Worm (Caenorhabditis elegans): ENCODE data around the gene gei-8.
A peak's percentile ranks its signal among the peaks of the same experiment; 100 is the strongest.

Gene gei-8

DNA sequence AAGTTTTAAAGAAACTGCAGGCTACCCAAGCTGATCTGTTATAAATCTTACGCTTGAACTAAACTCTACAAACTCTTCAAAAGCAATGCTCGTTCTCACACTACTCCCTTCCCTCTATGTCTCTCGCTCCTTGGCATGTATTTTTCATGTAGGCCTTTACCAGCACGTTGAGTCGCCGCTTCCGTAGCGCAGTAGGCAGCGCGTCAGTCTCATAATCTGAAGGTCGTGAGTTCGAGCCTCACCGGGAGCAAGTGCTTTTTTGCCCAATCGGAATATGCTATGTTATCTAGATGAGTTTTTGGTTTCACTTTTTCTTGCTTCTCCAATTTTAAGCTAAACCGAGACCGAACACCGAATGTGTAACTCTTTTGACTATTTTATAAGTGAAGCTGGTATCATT is 14.6 kb downstream of the gei-8 start (continued):
- TF ChIP-seq hlh-13 (GFP tag; optimal IDR thresholded peaks at IDR 0.05), result peak; percentile 69
- TF ChIP-seq gmeb-2 (tag; optimal IDR thresholded peaks at IDR 0.05), result peak; percentile 53
- peak; percentile 54 for TF ChIP-seq ceh-48 (tag; optimal IDR thresholded peaks at IDR 0.05)
- no peak for TF ChIP-seq rnt-1 (tag; optimal IDR thresholded peaks at IDR 0.05)
- peak; percentile 67 for TF ChIP-seq sox-4 (tag; optimal IDR thresholded peaks at IDR 0.05)
- peak; percentile 71 for TF ChIP-seq lin-11 (tag; optimal IDR thresholded peaks at IDR 0.05)
- no peak for TF ChIP-seq elt-4 (tag; optimal IDR thresholded peaks at IDR 0.05)
- peak; percentile 53 for TF ChIP-seq F13H6.1 (tag; optimal IDR thresholded peaks at IDR 0.05)
- TF ChIP-seq sox-2 (GFP tag; IDR thresholded peaks at IDR 0.05), result peak; percentile 67
- TF ChIP-seq unc-42 (tag; optimal IDR thresholded peaks at IDR 0.05), result peak; percentile 53
- TF ChIP-seq che-1 (tag; optimal IDR thresholded peaks at IDR 0.05), result peak; percentile 75
- TF ChIP-seq ceh-19 (GFP tag; optimal IDR thresholded peaks at IDR 0.05), result peak; percentile 71
- TF ChIP-seq ceh-45 (GFP tag; IDR thresholded peaks at IDR 0.05), result peak; percentile 86
- TF ChIP-seq hlh-15 (tag; optimal IDR thresholded peaks at IDR 0.05), result peak; percentile 1
- TF ChIP-seq zip-5 (tag; optimal IDR thresholded peaks at IDR 0.05), result peak; percentile 36
- peak; percentile 35 for TF ChIP-seq ceh-24 (tag; optimal IDR thresholded peaks at IDR 0.05)
- TF ChIP-seq ceh-31 (tag; optimal IDR thresholded peaks at IDR 0.05), result peak; percentile 33

DNA sequence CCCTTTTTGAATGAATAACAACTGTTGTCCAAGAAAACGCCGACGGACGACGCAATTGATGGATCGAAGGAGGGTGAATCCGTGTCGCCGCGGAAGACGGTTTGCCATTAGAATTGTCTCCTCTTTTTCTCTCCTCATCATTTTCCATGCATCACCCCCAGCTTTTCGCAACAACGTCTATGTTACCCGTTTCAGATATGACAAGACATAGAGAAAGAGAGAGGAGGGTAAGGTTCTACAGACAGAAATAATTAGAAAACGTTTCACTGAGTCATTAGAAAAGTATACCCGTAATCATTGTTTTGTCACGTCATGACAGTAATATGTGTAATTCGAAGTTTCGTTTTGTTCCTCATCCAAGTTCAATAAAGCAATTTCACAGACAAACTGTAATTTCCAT is 15.3 kb downstream of the gei-8 start:
- no peak for TF ChIP-seq F13H6.1 (tag; optimal IDR thresholded peaks at IDR 0.05)
- TF ChIP-seq ceh-2 (tag; optimal IDR thresholded peaks at IDR 0.05), result no peak
- TF ChIP-seq ceh-22 (tag; optimal IDR thresholded peaks at IDR 0.05), result no peak
- TF ChIP-seq pha-2 (tag; optimal IDR thresholded peaks at IDR 0.05), result no peak
- TF ChIP-seq ama-1 (optimal IDR thresholded peaks at IDR 0.05), result no peak

DNA sequence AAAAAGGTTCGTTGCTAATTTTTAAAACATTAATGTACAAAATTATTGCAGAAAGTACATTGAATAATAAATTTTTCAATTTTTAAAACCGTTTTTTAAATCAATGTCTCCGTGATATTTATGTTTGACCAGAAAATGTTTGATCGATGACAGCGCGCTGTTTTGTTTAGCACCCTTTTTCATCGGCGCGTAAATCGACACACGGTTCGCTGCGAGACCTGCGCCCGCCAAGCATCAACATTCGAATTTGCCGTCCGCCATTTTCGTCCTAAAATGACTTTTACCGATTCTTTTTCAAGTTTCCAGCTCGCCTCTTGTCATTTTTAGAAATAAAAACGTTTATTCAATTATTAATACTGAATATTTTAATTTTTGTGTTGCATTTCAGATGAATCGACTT is 20.1 kb downstream of the gei-8 start, which contains the start of gene plk-1:
plk-1 (plus strand) TSS at position 389 of the 400 bp plus-strand sequence.
- TF ChIP-seq T23F11.4 (GFP tag; optimal IDR thresholded peaks at IDR 0.05) (no peak), nfya-1 (tag; optimal IDR thresholded peaks at IDR 0.05) (peak; percentile 26)

DNA sequence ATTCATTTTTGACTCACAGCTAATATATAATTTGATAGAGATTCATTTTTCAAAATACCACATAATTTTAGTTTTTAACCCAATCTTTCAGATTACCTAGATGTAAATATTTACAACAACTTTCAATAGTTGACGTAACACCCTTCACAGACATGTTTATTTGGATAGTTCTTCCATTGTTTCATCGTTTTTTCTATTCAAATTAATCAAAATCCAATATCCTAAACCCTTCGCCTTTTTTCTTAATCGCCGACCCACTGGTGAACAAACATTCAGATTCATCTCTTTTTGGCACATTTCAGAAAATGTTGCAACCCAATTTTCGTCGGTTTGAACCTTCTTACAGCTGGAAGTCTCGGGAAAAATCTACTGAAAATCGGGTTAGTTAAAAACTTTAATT is 22.0 kb downstream of the gei-8 start, which contains the start of gene K06H7.1:
K06H7.1 (plus strand) TSS at position 301 of the 400 bp plus-strand sequence.
- no peak for TF ChIP-seq pros-1 (tag; optimal IDR thresholded peaks at IDR 0.05)
- no peak for TF ChIP-seq ceh-24 (tag; optimal IDR thresholded peaks at IDR 0.05)
- no peak for TF ChIP-seq gmeb-2 (tag; optimal IDR thresholded peaks at IDR 0.05)
- TF ChIP-seq ceh-6 (GFP tag; optimal IDR thresholded peaks at IDR 0.05), result no peak
- TF ChIP-seq ttx-3 (tag; optimal IDR thresholded peaks at IDR 0.05), result no peak
- no peak for TF ChIP-seq syd-9 (tag; optimal IDR thresholded peaks at IDR 0.05)

DNA sequence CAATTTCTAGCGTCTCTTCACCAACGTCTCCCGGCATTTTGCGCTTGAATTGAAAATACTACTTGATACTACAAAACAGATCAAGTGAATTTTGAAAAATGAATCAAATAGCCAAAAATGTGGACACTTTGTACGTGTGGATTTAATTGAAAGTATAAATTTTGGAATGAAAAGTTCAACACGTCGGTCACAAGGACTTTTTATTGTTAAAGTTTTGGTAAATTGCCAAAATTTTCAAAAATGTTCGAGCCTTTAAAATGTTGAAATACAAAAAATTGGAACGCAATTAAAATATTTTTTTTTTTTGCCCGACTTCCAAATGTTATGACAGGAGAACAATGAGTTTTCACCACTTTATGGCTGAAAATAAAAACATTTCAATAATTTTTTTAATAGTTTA is 22.9 kb downstream of the gei-8 start, which contains the start of gene K06H7.8:
K06H7.8 (minus strand) TSS at position 101 of the 400 bp plus-strand sequence.
- TF ChIP-seq pag-3 (tag; optimal IDR thresholded peaks at IDR 0.05; ENCODE audit: borderline replicate concordance), result no peak
- no peak for TF ChIP-seq pat-9 (tag; optimal IDR thresholded peaks at IDR 0.05)
- TF ChIP-seq C08G9.2 (tag; optimal IDR thresholded peaks at IDR 0.05), result no peak
- no peak for TF ChIP-seq unc-86 (tag; optimal IDR thresholded peaks at IDR 0.05)
- TF ChIP-seq ets-4 (tag; optimal IDR thresholded peaks at IDR 0.05), result no peak
- TF ChIP-seq sox-2 (GFP tag; IDR thresholded peaks at IDR 0.05), result no peak

DNA sequence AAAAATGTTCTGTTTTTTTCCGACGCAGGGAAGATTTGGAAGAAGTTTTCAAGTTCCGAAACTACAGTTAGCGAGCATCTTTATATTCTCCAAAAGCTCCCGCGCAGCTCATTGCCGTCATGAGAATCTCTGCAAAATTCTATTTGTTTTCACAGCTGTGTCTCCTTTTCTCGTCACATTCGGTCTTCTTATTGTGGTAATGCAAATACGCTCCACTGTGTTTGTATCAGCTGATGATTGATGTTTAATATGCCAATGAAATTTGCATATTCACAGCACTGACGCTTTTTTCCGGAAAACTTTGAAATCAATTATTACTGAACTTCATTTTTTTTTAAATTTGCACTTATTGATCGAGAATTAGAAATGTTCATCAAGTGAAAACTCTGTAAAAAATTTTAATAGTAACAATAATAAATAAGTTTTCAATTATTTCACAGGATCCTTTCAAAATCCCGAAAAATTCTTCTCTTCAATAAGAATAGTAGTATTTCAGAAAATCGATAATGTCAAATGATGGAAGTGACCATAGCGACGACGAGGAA is 27.9 kb downstream of the gei-8 start, which contains the start of gene K06H7.2:
K06H7.2 (plus strand) TSS at position 495 of the 545 bp plus-strand sequence.
- TF ChIP-seq ceh-18 (tag; optimal IDR thresholded peaks at IDR 0.05), result peak; percentile 57
- peak; percentile 27 for TF ChIP-seq tbx-2 (tag; optimal IDR thresholded peaks at IDR 0.05)
- TF ChIP-seq unc-42 (tag; optimal IDR thresholded peaks at IDR 0.05), result peak; percentile 95
- TF ChIP-seq pha-2 (tag; optimal IDR thresholded peaks at IDR 0.05), result peak; percentile 22
- TF ChIP-seq ttx-3 (tag; optimal IDR thresholded peaks at IDR 0.05), result no peak
- TF ChIP-seq fkh-6 (tag; optimal IDR thresholded peaks at IDR 0.05), result no peak
- no peak for TF ChIP-seq ceh-14 (tag; optimal IDR thresholded peaks at IDR 0.05)
- TF ChIP-seq unc-55 (GFP tag; optimal IDR thresholded peaks at IDR 0.05), result peak; percentile 43
- TF ChIP-seq elt-2 (tag; optimal IDR thresholded peaks at IDR 0.05), result peak; percentile 22
- TF ChIP-seq hlh-30 (tag; optimal IDR thresholded peaks at IDR 0.05; ENCODE audit: insufficient read depth), result peak; percentile 93
- no peak for TF ChIP-seq odd-2 (tag; optimal IDR thresholded peaks at IDR 0.05)
- peak; percentile 48 for TF ChIP-seq ceh-31 (tag; optimal IDR thresholded peaks at IDR 0.05)
- peak; percentile 53 for TF ChIP-seq nfya-1 (tag; optimal IDR thresholded peaks at IDR 0.05)

Measured in whole organism, late embryonic.